Fruit fly (Drosophila melanogaster) whole organism, embryonic: ENCODE measurements around the gene CG7551.

Experiments used
- Ada2b ChIP-seq: fragments of 200-800 bp; sonication (Bioruptor generic); IDR thresholded peaks from 2 replicates; pipeline ENCODE4 v1.3.6; 2022; ENCODE audit warnings: missing biosample characterization, missing genetic modification characterization
- B-H1 ChIP-seq: fragments of 200-800 bp; sonication (Bioruptor generic); IDR thresholded peaks from 3 replicates; pipeline ENCODE4 v1.3.6; 2022; ENCODE audit warnings: missing biosample characterization, missing genetic modification characterization
- CG10147 ChIP-seq: fragments of 200-800 bp; sonication (Bioruptor generic); optimal IDR thresholded peaks from 2 replicates; lab custom pipeline; 2019; ENCODE audit warnings: missing biosample characterization, mild to moderate bottlenecking, missing genetic modification characterization, moderate library complexity
- CG1024 ChIP-seq: fragments of 200-800 bp; sonication (Bioruptor generic); IDR thresholded peaks from 2 replicates; pipeline ENCODE4 v1.3.6; 2022; ENCODE audit warnings: missing biosample characterization, missing genetic modification characterization
- CG10979 ChIP-seq: fragments of 200-800 bp; sonication (Bioruptor generic); optimal IDR thresholded peaks from 2 replicates; lab custom pipeline; 2018; ENCODE audit warnings: missing biosample characterization, mild to moderate bottlenecking, missing genetic modification characterization, moderate library complexity
- CG11398 ChIP-seq: fragments of 200-800 bp; sonication (Bioruptor generic); optimal IDR thresholded peaks from 2 replicates; lab custom pipeline; 2016; ENCODE audit warnings: missing biosample characterization, missing genetic modification characterization
- CG11560 ChIP-seq: fragments of 200-800 bp; sonication (Bioruptor generic); IDR thresholded peaks from 3 replicates; pipeline ENCODE4 v1.3.6; 2022; ENCODE audit warnings: missing biosample characterization, missing genetic modification characterization
- CG11723 ChIP-seq: fragments of 200-800 bp; sonication (Bioruptor generic); optimal IDR thresholded peaks from 2 replicates; lab custom pipeline; 2017; ENCODE audit warnings: missing biosample characterization, mild to moderate bottlenecking, missing genetic modification characterization
- CG12769 ChIP-seq: fragments of 200-800 bp; sonication (Bioruptor generic); optimal IDR thresholded peaks from 2 replicates; lab custom pipeline; 2019; ENCODE audit warnings: missing biosample characterization, mild to moderate bottlenecking, missing genetic modification characterization, moderate library complexity
- CG13894 ChIP-seq: fragments of 200-800 bp; sonication (Bioruptor generic); optimal IDR thresholded peaks from 3 replicates; lab custom pipeline; 2018; ENCODE audit warnings: missing biosample characterization, mild to moderate bottlenecking, missing genetic modification characterization, moderate library complexity
- CG15696 ChIP-seq: fragments of 200-800 bp; sonication (Bioruptor generic); optimal IDR thresholded peaks from 2 replicates; lab custom pipeline; 2019; ENCODE audit warnings: missing biosample characterization, mild to moderate bottlenecking, missing genetic modification characterization, moderate library complexity
- CG17802 ChIP-seq: fragments of 200-800 bp; sonication (Bioruptor generic); optimal IDR thresholded peaks from 2 replicates; lab custom pipeline; 2018; ENCODE audit warnings: missing biosample characterization, mild to moderate bottlenecking, missing genetic modification characterization, moderate library complexity
- CG2712 ChIP-seq: fragments of 200-800 bp; optimal IDR thresholded peaks from 3 replicates; lab custom pipeline; 2019; ENCODE audit warnings: missing biosample characterization, mild to moderate bottlenecking, missing genetic modification characterization, moderate library complexity
- CG31365 ChIP-seq: fragments of 200-800 bp; sonication (Bioruptor generic); optimal IDR thresholded peaks from 2 replicates; lab custom pipeline; 2018; ENCODE audit warnings: missing biosample characterization, mild to moderate bottlenecking, missing genetic modification characterization
- CG4360 ChIP-seq: fragments of 200-800 bp; sonication (Bioruptor generic); IDR thresholded peaks from 2 replicates; pipeline ENCODE4 v1.3.6; 2022; ENCODE audit warnings: missing biosample characterization, missing genetic modification characterization
- CG4707 ChIP-seq: fragments of 200-800 bp; sonication (Bioruptor generic); optimal IDR thresholded peaks from 2 replicates; lab custom pipeline; 2018; ENCODE audit warnings: missing biosample characterization, mild to moderate bottlenecking, missing genetic modification characterization, moderate library complexity
- CG4854 ChIP-seq: fragments of 200-800 bp; sonication (Bioruptor generic); optimal IDR thresholded peaks from 2 replicates; lab custom pipeline; 2016; ENCODE audit warnings: missing biosample characterization, missing genetic modification characterization, inconsistent platforms
- CG5180 ChIP-seq: fragments of 200-800 bp; sonication (Bioruptor generic); optimal IDR thresholded peaks from 3 replicates; lab custom pipeline; 2017; ENCODE audit warnings: missing biosample characterization, missing genetic modification characterization, mild to moderate bottlenecking, moderate library complexity, missing genetic modification reagents
- CG7786 ChIP-seq: fragments of 200-800 bp; sonication (Bioruptor generic); optimal IDR thresholded peaks from 2 replicates; lab custom pipeline; 2016; ENCODE audit warnings: missing biosample characterization, missing genetic modification characterization
- CG7839 ChIP-seq: fragments of 200-800 bp; sonication (Bioruptor generic); optimal IDR thresholded peaks from 3 replicates; lab custom pipeline; 2018; ENCODE audit warnings: missing biosample characterization, mild to moderate bottlenecking, missing genetic modification characterization, moderate library complexity
- D19B ChIP-seq: fragments of 200-800 bp; sonication (Bioruptor generic); optimal IDR thresholded peaks from 2 replicates; lab custom pipeline; 2017; ENCODE audit warnings: missing biosample characterization, mild to moderate bottlenecking, missing genetic modification characterization
- Drgx ChIP-seq: fragments of 200-800 bp; sonication (Bioruptor generic); IDR thresholded peaks from 2 replicates; pipeline ENCODE4 v1.3.6; 2022; ENCODE audit warnings: missing biosample characterization, missing genetic modification characterization
- Gug ChIP-seq: fragments of 200-800 bp; sonication (Bioruptor generic); IDR thresholded peaks from 4 replicates; pipeline ENCODE4 v1.3.6; 2022; ENCODE audit warnings: missing biosample characterization, missing genetic modification characterization
- Myb ChIP-seq: fragments of 200-800 bp; sonication (Bioruptor generic); optimal IDR thresholded peaks from 2 replicates; lab custom pipeline; 2016; ENCODE audit warnings: missing biosample characterization, missing genetic modification characterization
- NK7.1 ChIP-seq: fragments of 200-800 bp; sonication (Bioruptor generic); optimal IDR thresholded peaks from 3 replicates; lab custom pipeline; 2016; ENCODE audit warnings: missing biosample characterization, missing genetic modification characterization
- Oli ChIP-seq: fragments of 200-800 bp; sonication (Bioruptor generic); optimal IDR thresholded peaks from 2 replicates; lab custom pipeline; 2018; ENCODE audit warnings: missing biosample characterization, mild to moderate bottlenecking, missing genetic modification characterization, moderate library complexity
- Optix ChIP-seq: fragments of 200-800 bp; sonication (Bioruptor generic); IDR thresholded peaks from 3 replicates; pipeline ENCODE4 v1.3.6; 2022; ENCODE audit warnings: missing biosample characterization, missing genetic modification characterization
- Sox100B ChIP-seq: fragments of 200-800 bp; sonication (Bioruptor generic); optimal IDR thresholded peaks from 3 replicates; lab custom pipeline; 2018; ENCODE audit warnings: missing biosample characterization, mild to moderate bottlenecking, missing genetic modification characterization
- Vsx1 ChIP-seq: fragments of 200-800 bp; sonication (Bioruptor generic); optimal IDR thresholded peaks from 2 replicates; lab custom pipeline; 2017; ENCODE audit warnings: missing biosample characterization, mild to moderate bottlenecking, missing genetic modification characterization, missing genetic modification reagents
- bab2 ChIP-seq: fragments of 200-800 bp; sonication (Bioruptor generic); optimal IDR thresholded peaks from 2 replicates; lab custom pipeline; 2016; ENCODE audit warnings: missing biosample characterization, missing genetic modification characterization
- bsh ChIP-seq, 2 experiments: fragments of 200-800 bp; sonication (Bioruptor generic); optimal IDR thresholded peaks; 2 replicates each; lab custom pipeline; 2017 to 2018; ENCODE audit warnings: mild to moderate bottlenecking in 2 of 2, missing biosample characterization in 2 of 2, missing genetic modification characterization in 2 of 2, moderate library complexity in 1 of 2
- cato ChIP-seq: fragments of 200-800 bp; sonication (Bioruptor generic); optimal IDR thresholded peaks from 2 replicates; lab custom pipeline; 2016; ENCODE audit warnings: missing biosample characterization, missing genetic modification characterization, borderline replicate concordance
- ewg ChIP-seq: fragments of 200-800 bp; sonication (Bioruptor generic); optimal IDR thresholded peaks from 3 replicates; lab custom pipeline; 2017; ENCODE audit warnings: mild to moderate bottlenecking, missing biosample characterization, missing genetic modification reagents, missing genetic modification characterization
- fd96Cb ChIP-seq: fragments of 200-800 bp; sonication (Bioruptor generic); optimal IDR thresholded peaks from 2 replicates; lab custom pipeline; 2018; ENCODE audit warnings: missing biosample characterization, mild to moderate bottlenecking, missing genetic modification characterization, moderate library complexity
- gem ChIP-seq: fragments of 200-800 bp; sonication (Bioruptor generic); optimal IDR thresholded peaks from 2 replicates; lab custom pipeline; 2019; ENCODE audit warnings: missing biosample characterization, mild to moderate bottlenecking, missing genetic modification characterization, moderate library complexity
- gsb-n ChIP-seq: fragments of 200-800 bp; sonication (Bioruptor generic); optimal IDR thresholded peaks from 3 replicates; lab custom pipeline; 2018; ENCODE audit warnings: missing biosample characterization, mild to moderate bottlenecking, missing genetic modification characterization
- lbe ChIP-seq: fragments of 200-800 bp; sonication (Bioruptor generic); optimal IDR thresholded peaks from 2 replicates; lab custom pipeline; 2016; ENCODE audit warnings: missing biosample characterization, mild to moderate bottlenecking, missing genetic modification characterization
- lmd ChIP-seq: fragments of 200-800 bp; sonication (Bioruptor generic); IDR thresholded peaks from 2 replicates; pipeline ENCODE4 v1.3.6; 2022; ENCODE audit warnings: missing biosample characterization, missing genetic modification characterization
- nmo ChIP-seq: fragments of 200-800 bp; sonication (Bioruptor generic); optimal IDR thresholded peaks from 2 replicates; lab custom pipeline; 2018; ENCODE audit warnings: missing biosample characterization, mild to moderate bottlenecking, missing genetic modification characterization, moderate library complexity
- pnt ChIP-seq: fragments of 200-800 bp; sonication (Bioruptor generic); optimal IDR thresholded peaks from 3 replicates; lab custom pipeline; 2016; ENCODE audit warnings: missing biosample characterization, missing genetic modification characterization
- rib ChIP-seq: fragments of 200-800 bp; sonication (Bioruptor generic); IDR thresholded peaks from 2 replicates; pipeline ENCODE4 v1.3.6; 2022; ENCODE audit warnings: missing biosample characterization, missing genetic modification characterization
- scrt ChIP-seq: fragments of 200-800 bp; sonication (Bioruptor generic); optimal IDR thresholded peaks from 2 replicates; lab custom pipeline; 2018; ENCODE audit warnings: missing biosample characterization, mild to moderate bottlenecking, missing genetic modification characterization, moderate library complexity
- sim ChIP-seq: fragments of 200-800 bp; sonication (Bioruptor generic); IDR thresholded peaks from 2 replicates; pipeline ENCODE4 v1.3.6; 2022; ENCODE audit warnings: missing biosample characterization, missing genetic modification characterization
- tup ChIP-seq: fragments of 200-800 bp; sonication (Bioruptor generic); optimal IDR thresholded peaks from 2 replicates; lab custom pipeline; 2016; ENCODE audit warnings: missing biosample characterization, mild to moderate bottlenecking, missing genetic modification characterization, moderate library complexity
- zfh1 ChIP-seq: fragments of 200-800 bp; sonication (Bioruptor generic); IDR thresholded peaks from 3 replicates; pipeline ENCODE4 v1.3.6; 2022; ENCODE audit warnings: missing biosample characterization, missing genetic modification characterization
- zfh2 ChIP-seq: fragments of 200-800 bp; sonication (Bioruptor generic); optimal IDR thresholded peaks from 2 replicates; lab custom pipeline; 2016; ENCODE audit warnings: missing biosample characterization, missing genetic modification characterization

The CG7551 gene

DNA sequence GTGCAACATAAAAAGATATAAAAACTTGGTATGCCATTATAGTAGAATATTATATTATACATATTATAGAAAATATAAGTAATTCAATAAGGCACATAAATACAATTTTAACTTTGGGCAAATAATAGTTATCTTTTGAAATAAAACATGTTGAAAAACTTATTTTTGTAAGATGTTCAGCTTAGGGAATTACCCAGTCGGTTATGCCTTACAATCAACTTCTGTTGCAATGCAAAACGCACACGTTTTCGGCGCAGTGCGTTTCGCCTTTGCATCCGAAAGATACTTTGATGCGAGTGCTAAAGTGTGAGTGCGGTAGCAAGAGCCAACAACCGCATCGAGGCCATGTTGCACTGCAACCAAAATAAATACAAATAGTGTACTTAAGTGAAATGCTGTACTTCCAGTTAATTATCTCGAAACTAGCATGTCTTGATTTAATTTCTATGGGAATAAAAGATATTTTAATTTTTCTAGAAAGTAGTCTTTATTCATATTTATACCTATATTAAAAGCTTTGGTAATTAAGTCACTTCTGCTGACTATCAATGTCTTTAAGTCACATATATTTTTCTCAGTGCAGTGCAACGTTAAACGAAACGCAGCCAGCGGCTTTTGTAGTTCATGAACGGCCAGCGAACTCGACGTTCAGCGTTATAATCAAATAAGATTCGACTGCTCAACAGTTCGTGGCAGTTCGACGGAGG is 11.1 kb upstream of the CG7551 start (continued):
- TF ChIP-seq fd96Cb (tag; lab: Kevin White, UChicago) = peak; percentile 28
- no peak for TF ChIP-seq zfh2 (GFP tag; lab: Kevin White, UChicago)
- peak; percentile 55 for TF ChIP-seq CG10979 (tag; lab: Kevin White, UChicago)
- TF ChIP-seq nmo (GFP tag; lab: Kevin White, UChicago) = peak; percentile 32
- TF ChIP-seq CG4707 (GFP tag; lab: Kevin White, UChicago) = no peak
- no peak for TF ChIP-seq CG31365 (tag; lab: Kevin White, UChicago)
- peak in 1 of 2 experiments; percentile 36 for TF ChIP-seq bsh (GFP tag; optimal IDR thresholded peaks at IDR 0.05; lab: Kevin White, UChicago)
- peak; percentile 46 for TF ChIP-seq Sox100B
- no peak for TF ChIP-seq Gug
- TF ChIP-seq gem = peak; percentile 22
- TF ChIP-seq CG1024 = 0 out of 2 replicates have a peak, but pooled peaks have one; percentile 10

DNA sequence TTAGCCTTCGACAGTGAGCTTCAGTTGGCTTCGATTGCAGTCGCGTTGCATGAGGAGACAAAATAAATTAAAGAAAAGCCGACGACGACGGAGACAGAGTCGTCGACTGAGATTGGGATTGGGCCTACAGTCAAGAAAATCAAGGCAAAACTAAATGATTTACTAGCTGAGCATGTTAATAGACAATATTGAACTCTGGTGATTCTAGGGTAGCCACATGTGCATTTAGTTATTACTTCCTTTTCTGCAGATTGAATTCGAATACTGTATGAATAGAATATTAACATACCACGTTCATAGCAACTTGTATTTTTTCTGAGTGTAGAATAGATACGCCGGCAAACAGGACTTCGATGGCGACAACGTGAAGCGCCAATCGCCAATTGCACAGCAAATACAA is 9.9 kb upstream of the CG7551 start:
- no peak for TF ChIP-seq CG11723 (GFP tag; lab: Kevin White, UChicago)
- peak in 1 of 2 experiments; percentile 53 for TF ChIP-seq bsh (GFP tag; optimal IDR thresholded peaks at IDR 0.05; lab: Kevin White, UChicago)
- TF ChIP-seq Drgx = peak; percentile 74

DNA sequence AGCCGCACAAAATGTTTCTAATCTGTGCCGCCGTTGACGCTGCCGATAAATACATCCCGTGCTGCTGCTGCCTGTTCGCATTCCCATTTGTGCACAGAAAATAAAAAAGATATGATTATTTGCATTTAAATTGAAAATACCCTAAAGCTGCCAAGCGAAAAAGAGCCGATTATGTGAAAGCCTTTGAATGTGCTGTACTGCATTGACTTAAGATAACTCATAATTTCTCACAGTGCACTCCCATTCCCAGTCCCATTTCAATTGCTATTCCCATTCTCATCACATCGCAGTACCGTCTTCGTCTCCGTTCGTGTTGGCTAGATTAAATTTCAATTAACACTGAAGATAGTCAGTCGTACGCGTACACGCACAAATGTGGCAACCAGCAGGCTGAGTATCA is 9.4 kb upstream of the CG7551 start:
- TF ChIP-seq rib (GFP tag; lab: Robert Waterston, UW) = peak; percentile 27; the same call in 1 of the 2 replicates
- peak; percentile 54 for TF ChIP-seq bab2 (GFP tag; lab: Kevin White, UChicago)
- peak; percentile 54; the same call in 1 of the 2 replicates for TF ChIP-seq Ada2b (GFP tag; lab: Robert Waterston, UW)
- TF ChIP-seq ewg (GFP tag; lab: Kevin White, UChicago) = peak; percentile 36
- no peak for TF ChIP-seq NK7.1 (GFP tag; lab: Kevin White, UChicago)
- peak; percentile 25 for TF ChIP-seq gsb-n (tag; lab: Kevin White, UChicago)
- TF ChIP-seq D19B (GFP tag; lab: Kevin White, UChicago) = no peak
- peak; percentile 62 for TF ChIP-seq CG7839 (tag; lab: Kevin White, UChicago)
- no peak for TF ChIP-seq CG10147 (GFP tag; lab: Kevin White, UChicago)
- 0 out of 2 replicates have a peak, but pooled peaks have one; percentile 16 for TF ChIP-seq sim (GFP tag; lab: Robert Waterston, UW)
- TF ChIP-seq CG4360 = no peak
- peak; percentile 69 for TF ChIP-seq CG7786 (GFP tag; lab: Kevin White, UChicago)
- TF ChIP-seq CG15696 (tag; lab: Kevin White, UChicago) = no peak
- peak; percentile 9 for TF ChIP-seq CG4854 (GFP tag; lab: Kevin White, UChicago)
- peak; percentile 50 for TF ChIP-seq Oli (tag; lab: Kevin White, UChicago)
- no peak for TF ChIP-seq CG13894
- no peak for TF ChIP-seq Vsx1 (GFP tag; lab: Kevin White, UChicago)
- TF ChIP-seq pnt (GFP tag; lab: Kevin White, UChicago) = peak; percentile 46
- TF ChIP-seq B-H1 (GFP tag; lab: Robert Waterston, UW) = no peak
- TF ChIP-seq CG11560 (tag; lab: Robert Waterston, UW) = 0 out of 3 replicates have a peak, but pooled peaks have one; percentile 32
- TF ChIP-seq CG17802 = peak; percentile 28
- TF ChIP-seq CG11398 (GFP tag; lab: Kevin White, UChicago) = peak; percentile 42
- TF ChIP-seq lbe (GFP tag; lab: Kevin White, UChicago) = no peak
- no peak for TF ChIP-seq tup (GFP tag; lab: Kevin White, UChicago)
- TF ChIP-seq CG5180 (GFP tag; lab: Kevin White, UChicago) = peak; percentile 5
- TF ChIP-seq Myb (GFP tag; lab: Kevin White, UChicago) = peak; percentile 17
- TF ChIP-seq Optix (GFP tag; lab: Robert Waterston, UW) = peak; percentile 76
- TF ChIP-seq scrt (GFP tag; lab: Kevin White, UChicago) = peak; percentile 27
- TF ChIP-seq CG12769 = peak; percentile 18
- peak; percentile 64 for TF ChIP-seq CG2712
- peak; percentile 61 for TF ChIP-seq lmd
- TF ChIP-seq zfh1 = peak; percentile 67; the same call in 2 of the 3 replicates
- peak; percentile 66 to 71 for TF ChIP-seq bsh (GFP tag; optimal IDR thresholded peaks at IDR 0.05; lab: Kevin White, UChicago)
- TF ChIP-seq cato (GFP tag; lab: Kevin White, UChicago) = no peak
